Worm (Caenorhabditis elegans) whole organism, late embryonic: Measurements from ENCODE around the gene etr-1.

Source experiments
- K02D7.2 ChIP-seq: sonication (generic microtip); optimal IDR thresholded peaks from 2 replicates; lab custom pipeline; 2017; ENCODE audit warnings: mild to moderate bottlenecking, missing genetic modification characterization, missing compliant biosample characterization
- K09A11.1 ChIP-seq: sonication (generic microtip); optimal IDR thresholded peaks from 2 replicates; lab custom pipeline; 2017; ENCODE audit warnings: antibody characterized with exemption, mild to moderate bottlenecking, missing genetic modification characterization, missing compliant biosample characterization; ENCODE audit not compliant: insufficient read depth
- ahr-1 ChIP-seq: sonication (generic microtip); optimal IDR thresholded peaks from 2 replicates; lab custom pipeline; 2016; ENCODE audit warnings: missing genetic modification characterization, missing compliant biosample characterization
- ama-1 ChIP-seq: fragments of 150-350 bp; optimal IDR thresholded peaks from 2 replicates; lab custom pipeline; 2014
- ceh-19 ChIP-seq: fragments of 200-800 bp; sonication (Bioruptor generic); optimal IDR thresholded peaks from 2 replicates; lab custom pipeline; 2018; ENCODE audit warnings: mild to moderate bottlenecking, missing genetic modification characterization, missing compliant biosample characterization
- ceh-22 ChIP-seq: sonication (generic microtip); optimal IDR thresholded peaks from 2 replicates; lab custom pipeline; 2017; ENCODE audit warnings: missing biosample characterization, missing genetic modification characterization
- ceh-24 ChIP-seq: sonication (generic microtip); optimal IDR thresholded peaks from 2 replicates; lab custom pipeline; 2016; ENCODE audit warnings: mild to moderate bottlenecking, missing genetic modification characterization, missing compliant biosample characterization
- ceh-30 ChIP-seq: fragments of 150-350 bp; optimal IDR thresholded peaks from 2 replicates; lab custom pipeline; 2014; ENCODE audit warnings: missing biosample characterization, missing genetic modification characterization
- che-1 ChIP-seq: sonication (generic microtip); optimal IDR thresholded peaks from 2 replicates; lab custom pipeline; 2016; ENCODE audit warnings: mild to moderate bottlenecking, missing genetic modification characterization, missing compliant biosample characterization
- dmd-4 ChIP-seq: sonication (generic microtip); optimal IDR thresholded peaks from 2 replicates; lab custom pipeline; 2016; ENCODE audit warnings: borderline replicate concordance, missing genetic modification characterization, missing compliant biosample characterization
- dve-1 ChIP-seq: sonication (generic microtip); optimal IDR thresholded peaks from 2 replicates; lab custom pipeline; 2017; ENCODE audit warnings: antibody characterized with exemption, mild to moderate bottlenecking, missing genetic modification characterization, missing compliant biosample characterization
- elt-2 ChIP-seq: sonication (generic microtip); optimal IDR thresholded peaks from 2 replicates; lab custom pipeline; 2016; ENCODE audit warnings: missing genetic modification reagents, missing genetic modification characterization, missing compliant biosample characterization
- eyg-1 ChIP-seq: sonication (generic microtip); optimal IDR thresholded peaks from 2 replicates; lab custom pipeline; 2016; ENCODE audit warnings: missing genotype, missing genetic modification characterization, missing compliant biosample characterization
- fax-1 ChIP-seq: sonication (generic microtip); optimal IDR thresholded peaks from 2 replicates; lab custom pipeline; 2016; ENCODE audit warnings: missing genotype, missing genetic modification characterization, missing compliant biosample characterization
- fkh-10 ChIP-seq: fragments of 150-350 bp; optimal IDR thresholded peaks from 2 replicates; lab custom pipeline; 2014; ENCODE audit warnings: missing biosample characterization, missing genetic modification reagents, missing genetic modification characterization
- gmeb-2 ChIP-seq: sonication (generic microtip); optimal IDR thresholded peaks from 2 replicates; lab custom pipeline; 2016; ENCODE audit warnings: missing genetic modification characterization, inconsistent platforms, missing compliant biosample characterization
- hlh-13 ChIP-seq: fragments of 200-800 bp; sonication (Bioruptor generic); optimal IDR thresholded peaks from 2 replicates; lab custom pipeline; 2018; ENCODE audit warnings: mild to moderate bottlenecking, missing genetic modification characterization, missing compliant biosample characterization
- hlh-15 ChIP-seq: sonication (generic microtip); optimal IDR thresholded peaks from 2 replicates; lab custom pipeline; 2016; ENCODE audit warnings: missing genetic modification characterization, missing compliant biosample characterization
- hlh-30 ChIP-seq: sonication (generic microtip); optimal IDR thresholded peaks from 2 replicates; lab custom pipeline; 2017; ENCODE audit warnings: antibody characterized with exemption, missing genetic modification characterization, missing compliant biosample characterization; ENCODE audit not compliant: insufficient read depth
- hlh-6 ChIP-seq: sonication (generic microtip); optimal IDR thresholded peaks from 2 replicates; lab custom pipeline; 2016; ENCODE audit warnings: missing genotype, missing genetic modification characterization, missing compliant biosample characterization
- hlh-8 ChIP-seq: sonication (generic microtip); optimal IDR thresholded peaks from 2 replicates; lab custom pipeline; 2016; ENCODE audit warnings: missing genotype, missing genetic modification characterization, missing compliant biosample characterization
- lim-6 ChIP-seq: sonication (generic microtip); optimal IDR thresholded peaks from 2 replicates; lab custom pipeline; 2016; ENCODE audit warnings: missing genetic modification characterization, missing compliant biosample characterization
- lin-11 ChIP-seq: fragments of 200-800 bp; sonication (Bioruptor generic); optimal IDR thresholded peaks from 2 replicates; lab custom pipeline; 2018; ENCODE audit warnings: mild to moderate bottlenecking, missing genetic modification characterization, missing compliant biosample characterization
- madf-2 ChIP-seq: sonication (generic microtip); optimal IDR thresholded peaks from 2 replicates; lab custom pipeline; 2017; ENCODE audit warnings: missing genetic modification characterization, missing compliant biosample characterization
- nfya-1 ChIP-seq: sonication (generic microtip); optimal IDR thresholded peaks from 2 replicates; lab custom pipeline; 2017; ENCODE audit warnings: missing genetic modification characterization, mild to moderate bottlenecking, missing compliant biosample characterization, antibody characterized with exemption, moderate library complexity
- pag-3 ChIP-seq: sonication (generic microtip); optimal IDR thresholded peaks from 2 replicates; lab custom pipeline; 2016; ENCODE audit warnings: missing compliant biosample characterization, missing genetic modification characterization, borderline replicate concordance
- pat-9 ChIP-seq: fragments of 200-800 bp; sonication (Bioruptor generic); optimal IDR thresholded peaks from 2 replicates; lab custom pipeline; 2018; ENCODE audit warnings: mild to moderate bottlenecking, missing genetic modification characterization, moderate library complexity, missing compliant biosample characterization
- pax-1 ChIP-seq: fragments of 150-350 bp; optimal IDR thresholded peaks from 2 replicates; lab custom pipeline; 2014; ENCODE audit warnings: missing biosample characterization, missing genetic modification characterization
- pha-2 ChIP-seq: sonication (generic microtip); optimal IDR thresholded peaks from 2 replicates; lab custom pipeline; 2017; ENCODE audit warnings: mild to moderate bottlenecking, missing genetic modification characterization, missing compliant biosample characterization
- pha-4 ChIP-seq: fragments of 150-350 bp; optimal IDR thresholded peaks from 2 replicates; lab custom pipeline; 2018; ENCODE audit warnings: missing biosample characterization, missing genetic modification reagents, missing genetic modification characterization
- pros-1 ChIP-seq: fragments of 150-350 bp; optimal IDR thresholded peaks from 2 replicates; lab custom pipeline; 2014; ENCODE audit warnings: missing biosample characterization, missing genetic modification reagents, missing genetic modification characterization
- ref-2 ChIP-seq: sonication (generic microtip); optimal IDR thresholded peaks from 2 replicates; lab custom pipeline; 2016; ENCODE audit warnings: missing genetic modification characterization, missing compliant biosample characterization
- rnt-1 ChIP-seq: sonication (generic microtip); optimal IDR thresholded peaks from 2 replicates; lab custom pipeline; 2016; ENCODE audit warnings: missing genetic modification characterization, missing compliant biosample characterization
- sdc-2 ChIP-seq: sonication (generic microtip); optimal IDR thresholded peaks from 2 replicates; lab custom pipeline; 2016; ENCODE audit warnings: missing genotype, missing genetic modification characterization, missing compliant biosample characterization
- syd-9 ChIP-seq: sonication (generic microtip); optimal IDR thresholded peaks from 2 replicates; lab custom pipeline; 2016; ENCODE audit warnings: mild to moderate bottlenecking, missing genetic modification characterization, moderate library complexity, missing compliant biosample characterization
- tbx-7 ChIP-seq: sonication (generic microtip); optimal IDR thresholded peaks from 2 replicates; lab custom pipeline; 2016; ENCODE audit warnings: missing genotype, missing genetic modification characterization, missing compliant biosample characterization
- ttx-3 ChIP-seq: sonication (generic microtip); optimal IDR thresholded peaks from 2 replicates; lab custom pipeline; 2016; ENCODE audit warnings: missing genetic modification reagents, missing genetic modification characterization, missing compliant biosample characterization
- unc-42 ChIP-seq: sonication (generic microtip); optimal IDR thresholded peaks from 2 replicates; lab custom pipeline; 2016; ENCODE audit warnings: missing genotype, missing genetic modification characterization, missing compliant biosample characterization
- unc-55 ChIP-seq: sonication (generic microtip); optimal IDR thresholded peaks from 2 replicates; lab custom pipeline; 2017; ENCODE audit warnings: missing biosample characterization, missing genetic modification reagents, missing genetic modification characterization
- unc-86 ChIP-seq: sonication (generic microtip); optimal IDR thresholded peaks from 2 replicates; lab custom pipeline; 2016; ENCODE audit warnings: missing genetic modification characterization, missing compliant biosample characterization
- zip-5 ChIP-seq: sonication (generic microtip); optimal IDR thresholded peaks from 2 replicates; lab custom pipeline; 2016; ENCODE audit warnings: missing genetic modification characterization, missing compliant biosample characterization
- ztf-16 ChIP-seq: sonication (generic microtip); optimal IDR thresholded peaks from 2 replicates; lab custom pipeline; 2017; ENCODE audit warnings: missing genetic modification characterization, missing compliant biosample characterization

etr-1 gene

ce11 chrII:175868-176267, 13.7 kb downstream of the etr-1 start, which contains the start of gene T01D1.3:
Gene T01D1.3, minus strand, starts transcription at chrII:175968.
- TF ChIP-seq rnt-1 (tag; lab: Kevin White, UChicago) = no peak
- TF ChIP-seq tbx-7 (tag; lab: Kevin White, UChicago) = no peak
- TF ChIP-seq fax-1 (tag; lab: Kevin White, UChicago) = no peak
- no peak for TF ChIP-seq nfya-1 (tag; lab: Kevin White, UChicago)
- TF ChIP-seq pha-2 = no peak
- TF ChIP-seq unc-86 (tag; lab: Kevin White, UChicago) = no peak
- TF ChIP-seq ttx-3 (tag; lab: Kevin White, UChicago) = no peak
- TF ChIP-seq pag-3 (tag; lab: Kevin White, UChicago) = no peak
- no peak for TF ChIP-seq hlh-13
- no peak for TF ChIP-seq K09A11.1 (tag; lab: Kevin White, UChicago)
- TF ChIP-seq hlh-15 (tag; lab: Kevin White, UChicago) = no peak

- TF ChIP-seq zip-5 (tag; lab: Kevin White, UChicago) (no peak), ceh-30 (tag; lab: Kevin White, UChicago) (no peak), hlh-30 (no peak), gmeb-2 (no peak), unc-86 (tag; lab: Kevin White, UChicago) (no peak), ceh-19 (no peak), pat-9 (no peak), rnt-1 (tag; lab: Kevin White, UChicago) (no peak), K02D7.2 (tag; lab: Kevin White, UChicago) (no peak), pha-4 (tag; lab: Kevin White, UChicago) (no peak), ztf-16 (tag; lab: Kevin White, UChicago) (no peak), unc-55 (GFP tag; lab: Kevin White, UChicago) (no peak), dve-1 (tag; lab: Kevin White, UChicago) (no peak), fax-1 (tag; lab: Kevin White, UChicago) (no peak), lin-11 (tag; lab: Kevin White, UChicago) (no peak), pha-2 (no peak)
Measured at ce11 chrII:176622-177021, 14.4 kb downstream of the etr-1 start.

ce11 chrII:178146-178545, 16.0 kb downstream of the etr-1 start:
- TF ChIP-seq pros-1 (tag; lab: Kevin White, UChicago) (no peak), syd-9 (tag; lab: Kevin White, UChicago) (no peak)
- TF ChIP-seq, all 69 proteins: peak for 0

- no peak for TF ChIP-seq pag-3 (tag; lab: Kevin White, UChicago)
- TF ChIP-seq madf-2 = no peak
- no peak for TF ChIP-seq unc-42
- no peak for TF ChIP-seq sdc-2 (tag; lab: Kevin White, UChicago)
- TF ChIP-seq ceh-22 = no peak
- no peak for TF ChIP-seq rnt-1 (tag; lab: Kevin White, UChicago)
- no peak for TF ChIP-seq ref-2 (tag; lab: Kevin White, UChicago)
- no peak for TF ChIP-seq pros-1 (tag; lab: Kevin White, UChicago)
Measured at ce11 chrII:178993-179392, 16.8 kb downstream of the etr-1 start, which contains the start of gene T01D1.4. Gene T01D1.4, minus strand, starts transcription at chrII:179093.

- TF ChIP-seq elt-2 (tag; lab: Kevin White, UChicago) (peak; percentile 70), pros-1 (tag; lab: Kevin White, UChicago) (no peak), pax-1 (no peak)
Measured at ce11 chrII:186504-186903, 24.3 kb downstream of the etr-1 start, which contains the start of gene T01D1.8. Gene T01D1.8, plus strand, starts transcription at chrII:186739.

ce11 chrII:188967-189366, 26.8 kb downstream of the etr-1 start, which contains the start of gene T01D1.5:
Gene T01D1.5, minus strand, starts transcription at chrII:189067.
- TF ChIP-seq zip-5 (tag; lab: Kevin White, UChicago) (no peak), ceh-24 (tag; lab: Kevin White, UChicago) (no peak), rnt-1 (tag; lab: Kevin White, UChicago) (no peak), ahr-1 (tag; lab: Kevin White, UChicago) (no peak), ama-1 (no peak), fkh-10 (GFP tag; lab: Kevin White, UChicago) (no peak), hlh-6 (tag; lab: Kevin White, UChicago) (no peak), ztf-16 (tag; lab: Kevin White, UChicago) (no peak), hlh-8 (tag; lab: Kevin White, UChicago) (no peak), eyg-1 (tag; lab: Kevin White, UChicago) (no peak), dmd-4 (no peak), K02D7.2 (tag; lab: Kevin White, UChicago) (no peak), unc-55 (GFP tag; lab: Kevin White, UChicago) (no peak), che-1 (tag; lab: Kevin White, UChicago) (no peak), lim-6 (tag; lab: Kevin White, UChicago) (no peak)
